Fruit fly (Drosophila melanogaster) whole organism, embryonic: Measurements from ENCODE around the gene ND-PDSW.

ENCODE experiments used
- ATbp ChIP-seq: fragments of 200-800 bp; sonication (Bioruptor generic); optimal IDR thresholded peaks from 2 replicates; lab custom pipeline; 2017; ENCODE audit warnings: missing biosample characterization, mild to moderate bottlenecking, missing genetic modification characterization, missing genetic modification reagents
- Asciz ChIP-seq: fragments of 200-800 bp; sonication (Bioruptor generic); optimal IDR thresholded peaks from 2 replicates; lab custom pipeline; 2017; ENCODE audit warnings: missing biosample characterization, mild to moderate bottlenecking, missing genetic modification characterization, missing genetic modification reagents
- BEAF-32 ChIP-seq: fragments of 200-800 bp; sonication (Bioruptor generic); optimal IDR thresholded peaks from 3 replicates; lab custom pipeline; 2017; ENCODE audit warnings: missing biosample characterization, missing genetic modification characterization, mild to moderate bottlenecking, moderate library complexity, missing genetic modification reagents
- CG11504 ChIP-seq: fragments of 200-800 bp; sonication (Bioruptor generic); optimal IDR thresholded peaks from 3 replicates; lab custom pipeline; 2019; ENCODE audit warnings: missing biosample characterization, mild to moderate bottlenecking, missing genetic modification characterization, moderate library complexity
- CG14014 ChIP-seq: fragments of 200-800 bp; sonication (Bioruptor generic); IDR thresholded peaks from 2 replicates; pipeline ENCODE4 v1.3.6; 2022; ENCODE audit warnings: missing biosample characterization, missing genetic modification characterization
- CG18262 ChIP-seq: fragments of 200-800 bp; optimal IDR thresholded peaks from 3 replicates; lab custom pipeline; 2019; ENCODE audit warnings: missing biosample characterization, mild to moderate bottlenecking, missing genetic modification characterization, moderate library complexity
- CG3838 ChIP-seq: fragments of 200-800 bp; sonication (Bioruptor generic); optimal IDR thresholded peaks from 3 replicates; lab custom pipeline; 2016; ENCODE audit warnings: missing biosample characterization, missing genetic modification characterization
- CG3847 ChIP-seq: fragments of 200-800 bp; sonication (Bioruptor generic); IDR thresholded peaks from 2 replicates; pipeline ENCODE4 v1.3.6; 2022; ENCODE audit warnings: missing biosample characterization, missing genetic modification characterization
- CG4617 ChIP-seq: fragments of 200-800 bp; sonication (Bioruptor generic); optimal IDR thresholded peaks from 3 replicates; lab custom pipeline; 2016; ENCODE audit warnings: missing biosample characterization, missing genetic modification characterization, borderline replicate concordance
- CG4854 ChIP-seq: fragments of 200-800 bp; sonication (Bioruptor generic); optimal IDR thresholded peaks from 2 replicates; lab custom pipeline; 2016; ENCODE audit warnings: missing biosample characterization, missing genetic modification characterization, inconsistent platforms
- CG6175 ChIP-seq: fragments of 200-800 bp; sonication (Bioruptor generic); IDR thresholded peaks from 3 replicates; pipeline ENCODE4 v1.3.6; 2022; ENCODE audit warnings: missing biosample characterization, missing genetic modification characterization
- CG8388 ChIP-seq: fragments of 200-800 bp; sonication (Bioruptor generic); optimal IDR thresholded peaks from 2 replicates; lab custom pipeline; 2019; ENCODE audit warnings: missing biosample characterization, mild to moderate bottlenecking, missing genetic modification characterization, moderate library complexity
- CG8478 ChIP-seq: fragments of >200 bp; optimal IDR thresholded peaks from 2 replicates; lab custom pipeline; 2018
- CTCF ChIP-seq: fragments of 200-800 bp; sonication (Bioruptor generic); optimal IDR thresholded peaks from 2 replicates; lab custom pipeline; 2017; ENCODE audit warnings: missing biosample characterization, mild to moderate bottlenecking, missing genetic modification characterization, moderate library complexity
- Dad ChIP-seq: fragments of 200-800 bp; sonication (Bioruptor generic); optimal IDR thresholded peaks from 3 replicates; lab custom pipeline; 2016; ENCODE audit warnings: missing biosample characterization, missing genetic modification characterization
- Drgx ChIP-seq: fragments of 200-800 bp; sonication (Bioruptor generic); IDR thresholded peaks from 2 replicates; pipeline ENCODE4 v1.3.6; 2022; ENCODE audit warnings: missing biosample characterization, missing genetic modification characterization
- Elba2 ChIP-seq: fragments of 200-800 bp; sonication (Bioruptor generic); optimal IDR thresholded peaks from 3 replicates; lab custom pipeline; 2016; ENCODE audit warnings: missing biosample characterization, missing genetic modification characterization
- Ets65A ChIP-seq: fragments of 200-800 bp; sonication (Bioruptor generic); peaks from one replicate; lab custom pipeline; 2016; ENCODE audit warnings: missing biosample characterization, missing genetic modification characterization
- HLH4C ChIP-seq: fragments of 200-800 bp; sonication (Bioruptor generic); IDR thresholded peaks from 3 replicates; pipeline ENCODE4 v1.3.6; 2022; ENCODE audit warnings: missing biosample characterization, missing genetic modification characterization; ENCODE audit not compliant: partially characterized antibody
- Hand ChIP-seq: fragments of 200-800 bp; sonication (Bioruptor generic); optimal IDR thresholded peaks from 2 replicates; lab custom pipeline; 2017; ENCODE audit warnings: mild to moderate bottlenecking, missing biosample characterization, missing genetic modification reagents, missing genetic modification characterization
- Hey ChIP-seq: fragments of 200-800 bp; sonication (Bioruptor generic); optimal IDR thresholded peaks from 3 replicates; lab custom pipeline; 2018; ENCODE audit warnings: missing biosample characterization, mild to moderate bottlenecking, missing genetic modification characterization
- Hmx ChIP-seq: fragments of 200-800 bp; sonication (Bioruptor generic); optimal IDR thresholded peaks from 2 replicates; lab custom pipeline; 2016; ENCODE audit warnings: missing biosample characterization, missing genetic modification characterization
- Hr39 ChIP-seq: fragments of >200 bp; optimal IDR thresholded peaks from 2 replicates; lab custom pipeline; 2017
- Hr78 ChIP-seq, 2 experiments: fragments of 200-800 bp in 1 of 2; fragments of >200 bp in 1 of 2; sonication (Bioruptor generic) in 1 of 2; optimal IDR thresholded peaks; 2 replicates each; lab custom pipeline; 2017 to 2019; ENCODE audit warnings: missing biosample characterization in 2 of 2, missing genetic modification characterization in 2 of 2, mild to moderate bottlenecking in 1 of 2, moderate library complexity in 1 of 2
- Jarid2 ChIP-seq: fragments of 200-800 bp; sonication (Bioruptor generic); optimal IDR thresholded peaks from 3 replicates; lab custom pipeline; 2017; ENCODE audit warnings: mild to moderate bottlenecking, missing biosample characterization, missing genetic modification reagents, missing genetic modification characterization
- Oli ChIP-seq: fragments of 200-800 bp; sonication (Bioruptor generic); optimal IDR thresholded peaks from 2 replicates; lab custom pipeline; 2018; ENCODE audit warnings: missing biosample characterization, mild to moderate bottlenecking, missing genetic modification characterization, moderate library complexity
- Sox100B ChIP-seq: fragments of 200-800 bp; sonication (Bioruptor generic); optimal IDR thresholded peaks from 3 replicates; lab custom pipeline; 2018; ENCODE audit warnings: missing biosample characterization, mild to moderate bottlenecking, missing genetic modification characterization
- YL-1 ChIP-seq: fragments of 200-800 bp; sonication (Bioruptor generic); optimal IDR thresholded peaks from 3 replicates; lab custom pipeline; 2017; ENCODE audit warnings: missing biosample characterization, mild to moderate bottlenecking, missing genetic modification characterization
- br ChIP-seq: fragments of >200 bp; optimal IDR thresholded peaks from 2 replicates; lab custom pipeline; 2017
- crol ChIP-seq: fragments of 200-800 bp; sonication (Bioruptor generic); IDR thresholded peaks from 2 replicates; pipeline ENCODE4 v1.3.6; 2022; ENCODE audit warnings: missing biosample characterization, missing genetic modification characterization
- dmrt99B ChIP-seq: fragments of 200-800 bp; sonication (Bioruptor generic); optimal IDR thresholded peaks from 2 replicates; lab custom pipeline; 2018; ENCODE audit warnings: missing biosample characterization, mild to moderate bottlenecking, missing genetic modification characterization, moderate library complexity
- fd102C ChIP-seq: fragments of 200-800 bp; sonication (Bioruptor generic); optimal IDR thresholded peaks from 2 replicates; lab custom pipeline; 2018; ENCODE audit warnings: missing biosample characterization, mild to moderate bottlenecking, missing genetic modification characterization, moderate library complexity
- gsb-n ChIP-seq: fragments of 200-800 bp; sonication (Bioruptor generic); optimal IDR thresholded peaks from 3 replicates; lab custom pipeline; 2018; ENCODE audit warnings: missing biosample characterization, mild to moderate bottlenecking, missing genetic modification characterization
- ham ChIP-seq: fragments of 200-800 bp; sonication (Bioruptor generic); IDR thresholded peaks from 2 replicates; pipeline ENCODE4 v1.3.6; 2022; ENCODE audit warnings: missing biosample characterization, missing genetic modification characterization
- hbn ChIP-seq: fragments of 200-800 bp; sonication (Bioruptor generic); IDR thresholded peaks from 2 replicates; pipeline ENCODE4 v1.3.6; 2022; ENCODE audit warnings: missing biosample characterization, missing genetic modification characterization; ENCODE audit not compliant: partially characterized antibody
- lov ChIP-seq, 2 experiments: fragments of 200-800 bp in 1 of 2; fragments of >200 bp in 1 of 2; sonication (Bioruptor generic) in 1 of 2; IDR thresholded peaks in 1 of 2; optimal IDR thresholded peaks in 1 of 2; 2 replicates in 1 of 2; 3 replicates in 1 of 2; pipeline versions ENCODE4 v1.3.6 to Lab custom; 2017 to 2022; ENCODE audit warnings: missing biosample characterization in 1 of 2, missing genetic modification characterization in 1 of 2
- mirr ChIP-seq: fragments of 200-800 bp; sonication (Bioruptor generic); optimal IDR thresholded peaks from 3 replicates; lab custom pipeline; 2018; ENCODE audit warnings: missing biosample characterization, mild to moderate bottlenecking, missing genetic modification characterization
- nau ChIP-seq: fragments of 200-800 bp; sonication (Bioruptor generic); optimal IDR thresholded peaks from 3 replicates; lab custom pipeline; 2017; ENCODE audit warnings: missing biosample characterization, mild to moderate bottlenecking, missing genetic modification characterization, missing genetic modification reagents
- ranshi ChIP-seq: fragments of 200-800 bp; sonication (Bioruptor generic); IDR thresholded peaks from 2 replicates; pipeline ENCODE4 v1.3.6; 2022; ENCODE audit warnings: missing biosample characterization, missing genetic modification characterization
- rib ChIP-seq: fragments of 200-800 bp; sonication (Bioruptor generic); IDR thresholded peaks from 2 replicates; pipeline ENCODE4 v1.3.6; 2022; ENCODE audit warnings: missing biosample characterization, missing genetic modification characterization
- scrt ChIP-seq: fragments of 200-800 bp; sonication (Bioruptor generic); optimal IDR thresholded peaks from 2 replicates; lab custom pipeline; 2018; ENCODE audit warnings: missing biosample characterization, mild to moderate bottlenecking, missing genetic modification characterization, moderate library complexity
- shn ChIP-seq: fragments of 200-800 bp; sonication (Bioruptor generic); optimal IDR thresholded peaks from 3 replicates; lab custom pipeline; 2016; ENCODE audit warnings: missing biosample characterization, missing genetic modification characterization

The ND-PDSW gene

DNA sequence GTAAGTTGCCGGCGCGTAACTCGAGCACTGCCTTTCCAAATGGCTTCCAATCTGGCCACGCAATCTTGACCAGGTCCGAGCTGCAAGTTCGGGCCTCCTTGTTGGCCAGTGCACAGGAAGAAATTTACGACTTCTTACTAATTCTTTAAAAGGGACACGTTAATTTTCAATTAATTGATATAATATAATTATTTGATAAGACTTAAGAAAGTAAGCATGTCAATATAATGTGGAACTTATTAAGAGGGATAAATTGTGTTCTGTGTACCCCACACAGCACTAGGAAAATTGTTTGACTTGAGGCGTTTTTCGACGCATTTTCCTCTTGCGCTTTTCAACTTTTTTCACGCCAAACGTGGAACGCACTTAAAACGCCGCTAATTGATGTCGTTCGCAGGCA lies 19.5 kb downstream of the ND-PDSW start:
- TF ChIP-seq YL-1 (GFP tag; lab: Kevin White, UChicago), result no peak
- TF ChIP-seq Drgx (GFP tag; lab: Robert Waterston, UW), result peak; percentile 32; the same call in 1 of the 2 replicates

DNA sequence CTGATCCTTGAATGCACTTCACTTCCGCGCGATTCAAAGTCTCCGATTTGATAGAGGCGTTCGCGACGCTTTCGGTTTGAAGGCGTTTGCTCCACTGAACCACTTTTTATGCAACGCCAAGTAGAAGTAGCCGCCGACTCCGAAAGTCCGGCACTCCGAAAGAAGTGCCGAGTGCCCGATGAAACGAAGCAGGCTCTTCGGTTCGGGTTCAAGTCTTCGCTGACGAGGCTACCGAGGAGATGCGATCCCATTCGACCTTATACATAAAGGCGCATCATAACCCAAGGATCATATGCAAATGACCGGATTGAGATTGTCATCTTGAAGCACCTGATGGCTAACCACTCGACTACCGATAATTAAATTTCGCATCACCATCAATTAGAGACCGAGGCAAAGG lies 25.0 kb downstream of the ND-PDSW start, which contains the start of gene CG15414:
Gene CG15414 (minus strand): TSS at position 101 of the 400 bp plus-strand sequence.
- TF ChIP-seq CG18262 (no peak), CTCF (GFP tag; lab: Kevin White, UChicago) (peak; percentile 19)

DNA sequence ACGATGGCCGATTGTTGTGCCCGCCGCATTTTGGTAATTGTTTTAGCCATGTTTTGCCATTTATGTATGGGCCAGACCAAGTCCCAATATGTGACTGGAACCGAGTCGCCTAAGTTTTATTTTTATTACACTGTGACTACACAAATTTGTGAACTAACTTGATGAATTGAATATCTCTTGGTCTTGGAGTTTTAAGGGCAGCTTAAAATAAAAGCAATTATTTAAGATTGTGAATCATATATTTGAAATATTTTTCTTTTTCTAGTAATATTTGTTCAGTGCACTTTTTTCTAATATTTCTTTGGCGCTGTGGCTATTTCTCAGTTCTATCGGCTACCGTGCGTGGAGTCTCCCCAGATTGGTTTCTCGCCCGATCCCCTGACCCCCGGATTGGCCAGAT lies 27.5 kb downstream of the ND-PDSW start:
- TF ChIP-seq CG4617 (GFP tag; lab: Kevin White, UChicago) (no peak), CG8388 (GFP tag; lab: Kevin White, UChicago) (no peak), hbn (no peak), rib (no peak), Ets65A (GFP tag; lab: Kevin White, UChicago) (peak; percentile 62), Jarid2 (GFP tag; lab: Kevin White, UChicago) (no peak)

- TF ChIP-seq ATbp (no peak), CG8478 (peak; percentile 62), Ets65A (GFP tag; lab: Kevin White, UChicago) (peak; percentile 63)
Measured at dm6 chr2L:3495465-3495864, 29.5 kb downstream of the ND-PDSW start.

DNA sequence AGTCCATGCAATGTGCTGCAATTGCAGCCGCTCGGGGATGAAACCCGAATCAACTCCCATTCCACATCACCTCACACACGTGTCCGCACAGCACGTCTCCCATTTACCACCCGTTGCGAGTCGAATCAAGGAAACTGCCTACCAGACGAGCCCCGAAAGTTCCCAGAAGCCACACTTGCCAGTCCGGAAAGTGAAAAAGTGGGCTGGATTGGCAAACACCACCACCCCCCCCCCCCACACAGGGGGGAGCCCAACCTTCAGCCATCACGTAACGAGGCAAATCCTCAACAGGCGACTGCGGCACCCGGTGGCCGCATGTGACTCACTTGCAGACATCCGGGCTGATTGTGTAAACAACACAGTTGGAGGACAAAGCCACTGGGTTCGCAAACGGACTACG lies 38.9 kb downstream of the ND-PDSW start:
- no peak for TF ChIP-seq lov (optimal IDR thresholded peaks at IDR 0.05; lab: Kevin White, UChicago)
- TF ChIP-seq lov (GFP tag; IDR thresholded peaks at IDR 0.05; lab: Robert Waterston, UW), result no peak
- no peak for TF ChIP-seq shn (GFP tag; lab: Kevin White, UChicago)
- TF ChIP-seq Hmx (GFP tag; lab: Kevin White, UChicago), result no peak
- TF ChIP-seq HLH4C (GFP tag; lab: Robert Waterston, UW), result no peak
- TF ChIP-seq CG3847 (GFP tag; lab: Robert Waterston, UW), result no peak
- peak; percentile 0 for TF ChIP-seq mirr (GFP tag; lab: Kevin White, UChicago)
- TF ChIP-seq CG14014 (GFP tag; lab: Robert Waterston, UW), result no peak
- peak; percentile 96 for TF ChIP-seq Hey (tag; lab: Kevin White, UChicago)
- TF ChIP-seq Hr39 (lab: Kevin White, UChicago), result peak; percentile 78
- peak; percentile 6 for TF ChIP-seq gsb-n (tag; lab: Kevin White, UChicago)
- TF ChIP-seq crol (GFP tag; lab: Robert Waterston, UW), result peak; percentile 70
- peak; percentile 17 for TF ChIP-seq Ets65A (GFP tag; lab: Kevin White, UChicago)

dm6 chr2L:3506322-3506721 lies 40.4 kb downstream of the ND-PDSW start:
- TF ChIP-seq Hr78 (GFP tag; optimal IDR thresholded peaks at IDR 0.05; lab: Kevin White, UChicago) (peak in 1 of 2 experiments; percentile 91), Hand (no peak)

DNA sequence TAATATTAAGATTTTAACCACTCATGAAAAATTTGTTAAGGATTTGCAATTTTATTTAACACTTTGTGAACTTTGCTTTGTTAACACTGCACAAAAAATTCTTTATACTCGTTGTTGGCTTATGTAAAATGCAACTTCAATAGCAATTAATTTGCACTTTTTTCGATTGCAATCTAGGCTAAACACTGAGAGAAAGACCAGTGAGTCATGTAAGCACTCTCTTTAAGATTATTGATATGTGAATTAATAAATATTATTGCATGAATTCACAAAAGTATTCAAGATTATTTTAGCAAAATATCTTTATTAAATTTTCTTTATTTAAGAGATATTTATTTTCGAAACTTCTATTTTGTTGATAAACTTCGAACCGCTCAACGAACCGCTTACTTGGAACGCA lies 40.8 kb downstream of the ND-PDSW start:
- TF ChIP-seq dmrt99B (tag; lab: Kevin White, UChicago) (peak; percentile 24), ranshi (GFP tag; lab: Robert Waterston, UW) (no peak), Dad (no peak), nau (no peak), br (no peak), ham (GFP tag; lab: Robert Waterston, UW) (no peak), Oli (tag; lab: Kevin White, UChicago) (peak; percentile 25), CG3838 (GFP tag; lab: Kevin White, UChicago) (no peak), CG11504 (peak; percentile 35), fd102C (GFP tag; lab: Kevin White, UChicago) (no peak), Sox100B (GFP tag; lab: Kevin White, UChicago) (peak; percentile 12), Asciz (GFP tag; lab: Kevin White, UChicago) (peak; percentile 43), BEAF-32 (GFP tag; lab: Kevin White, UChicago) (no peak), scrt (no peak), CG6175 (GFP tag; lab: Robert Waterston, UW) (no peak), CG4854 (GFP tag; lab: Kevin White, UChicago) (no peak), Elba2 (no peak)
